Fruit fly (Drosophila melanogaster) whole organism, prepupa: ENCODE measurements around the gene CG6962.

Experiments
- CG31627 ChIP-seq: fragments of 200-800 bp; sonication (Bioruptor generic); optimal IDR thresholded peaks from 3 replicates; lab custom pipeline; 2016; ENCODE audit warnings: missing biosample characterization, missing genetic modification characterization
- CG6163 ChIP-seq: fragments of 200-800 bp; sonication (Bioruptor generic); IDR thresholded peaks from 3 replicates; pipeline ENCODE4 v1.3.6; 2022; ENCODE audit warnings: missing biosample characterization, missing genetic modification characterization
- Eip93F ChIP-seq: fragments of 200-800 bp; sonication (Bioruptor generic); optimal IDR thresholded peaks from 2 replicates; lab custom pipeline; 2016; ENCODE audit warnings: missing biosample characterization, mild to moderate bottlenecking, missing genetic modification characterization
- Sox102F ChIP-seq: fragments of 200-800 bp; sonication (Bioruptor generic); optimal IDR thresholded peaks from 2 replicates; lab custom pipeline; 2016; ENCODE audit warnings: missing biosample characterization, mild to moderate bottlenecking, missing genetic modification characterization
- eg ChIP-seq: fragments of 200-800 bp; sonication (Bioruptor generic); IDR thresholded peaks from 3 replicates; pipeline ENCODE4 v1.3.6; 2022; ENCODE audit warnings: missing biosample characterization, missing genetic modification characterization

dm6 chr3R:11887114-11888037, 5.0 kb upstream of the CG6962 start, which contains the start of gene mthl5:
- TF ChIP-seq Sox102F (GFP tag; lab: Kevin White, UChicago): peak; percentile 93
- peak; percentile 24 for TF ChIP-seq Eip93F
- TF ChIP-seq eg: peak; percentile 84
- TF ChIP-seq CG6163: peak; percentile 81
- TF ChIP-seq CG31627 (GFP tag; lab: Kevin White, UChicago): peak; percentile 97
